Worm (Caenorhabditis elegans): Measurements from ENCODE around the gene fbxa-116.

The fbxa-116 gene

DNA sequence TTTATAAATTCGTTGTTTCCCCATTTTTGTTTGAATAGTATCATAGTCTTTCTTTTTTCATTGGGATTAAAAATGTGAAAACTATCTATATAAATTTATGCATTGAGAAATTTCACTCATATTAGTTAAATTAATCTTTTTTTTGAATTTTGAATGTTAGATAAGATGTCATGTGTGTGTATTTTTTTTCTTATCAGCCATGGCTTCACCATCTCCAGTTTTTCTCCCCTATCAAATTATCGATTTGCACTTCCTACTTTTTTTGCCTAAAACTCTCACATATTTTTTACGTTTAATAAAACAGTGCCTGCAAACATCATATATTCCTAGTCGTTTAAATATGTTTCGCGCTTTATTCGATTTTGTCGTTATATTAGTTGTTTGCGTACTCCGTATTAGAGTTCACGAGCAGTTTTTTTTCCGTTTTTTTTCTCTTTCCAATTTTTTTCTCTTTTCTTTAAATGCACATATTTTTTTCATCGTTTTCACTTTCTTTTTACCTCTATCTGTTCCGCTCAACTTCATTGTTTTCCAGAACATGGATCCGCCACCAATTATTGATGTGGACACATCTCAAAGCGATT, 40.9 kb downstream of the fbxa-116 start, which contains the start of gene Y113G7A.13:
Gene Y113G7A.13, plus strand, starts transcription at position 534 of the 584 bp plus-strand sequence.
- TF ChIP-seq tra-4 (tag; optimal IDR thresholded peaks at IDR 0.05) (no peak), scrt-1 (GFP tag; IDR thresholded peaks at IDR 0.05) (no peak), F13C5.2 (tag; optimal IDR thresholded peaks at IDR 0.05) (no peak), hnd-1 (tag; optimal IDR thresholded peaks at IDR 0.05) (no peak), ama-1 (optimal IDR thresholded peaks at IDR 0.05) (no peak), hmbx-1 (tag; optimal IDR thresholded peaks at IDR 0.05) (no peak)

DNA sequence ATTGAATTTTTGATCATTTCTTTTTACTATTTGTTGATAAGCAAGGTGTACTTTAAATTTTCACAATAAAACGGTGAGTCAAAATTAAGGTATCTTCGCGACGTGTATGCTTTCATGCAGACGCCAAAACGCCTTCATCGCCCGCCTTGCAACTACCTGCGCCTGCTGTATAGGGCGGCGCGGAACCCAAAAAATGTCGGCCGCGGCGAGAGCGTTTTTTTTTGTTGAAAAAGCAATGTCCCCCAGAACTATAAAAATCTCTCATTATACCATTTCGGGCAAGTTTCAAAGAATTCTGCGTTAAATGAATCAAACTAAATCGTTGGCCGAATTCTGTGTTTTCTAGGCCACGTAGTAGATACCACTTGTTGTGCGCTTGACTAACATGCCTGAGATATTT, 45.0 kb downstream of the fbxa-116 start:
- no peak for TF ChIP-seq hmbx-1 (tag; optimal IDR thresholded peaks at IDR 0.05)

DNA sequence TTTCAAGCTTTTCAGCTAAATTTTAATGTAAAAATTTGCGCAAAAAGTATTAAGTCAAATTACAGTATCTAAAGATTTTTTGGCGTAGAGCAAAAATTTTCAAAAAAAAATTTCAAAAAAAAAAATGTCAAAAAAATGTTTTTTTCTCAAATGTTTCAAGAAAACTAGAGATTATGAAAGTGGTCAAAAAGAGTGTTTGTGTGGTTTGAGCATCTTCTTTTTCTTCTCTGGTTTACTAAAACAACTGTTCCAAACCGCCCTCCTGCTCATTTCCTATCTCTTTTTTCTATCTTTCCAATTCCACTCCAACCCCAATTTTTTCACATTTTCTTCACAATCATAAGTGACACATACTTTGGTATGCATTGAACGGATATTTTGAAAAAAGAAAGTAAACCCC, 46.4 kb downstream of the fbxa-116 start, which contains the start of gene Y113G7A.12:
Gene Y113G7A.12, plus strand, starts transcription at position 301 of the 400 bp plus-strand sequence.
- TF ChIP-seq pes-1 (GFP tag; IDR thresholded peaks at IDR 0.05) (no peak), ceh-13 (GFP tag; optimal IDR thresholded peaks at IDR 0.05) (no peak), hmg-4 (GFP tag; optimal IDR thresholded peaks at IDR 0.05) (no peak), tbx-37 (GFP tag; conservative IDR thresholded peaks at IDR 0.05) (no peak), F13C5.2 (tag; optimal IDR thresholded peaks at IDR 0.05) (no peak), aly-1 (tag; optimal IDR thresholded peaks at IDR 0.05) (no peak), ama-1 (optimal IDR thresholded peaks at IDR 0.05) (no peak)

DNA sequence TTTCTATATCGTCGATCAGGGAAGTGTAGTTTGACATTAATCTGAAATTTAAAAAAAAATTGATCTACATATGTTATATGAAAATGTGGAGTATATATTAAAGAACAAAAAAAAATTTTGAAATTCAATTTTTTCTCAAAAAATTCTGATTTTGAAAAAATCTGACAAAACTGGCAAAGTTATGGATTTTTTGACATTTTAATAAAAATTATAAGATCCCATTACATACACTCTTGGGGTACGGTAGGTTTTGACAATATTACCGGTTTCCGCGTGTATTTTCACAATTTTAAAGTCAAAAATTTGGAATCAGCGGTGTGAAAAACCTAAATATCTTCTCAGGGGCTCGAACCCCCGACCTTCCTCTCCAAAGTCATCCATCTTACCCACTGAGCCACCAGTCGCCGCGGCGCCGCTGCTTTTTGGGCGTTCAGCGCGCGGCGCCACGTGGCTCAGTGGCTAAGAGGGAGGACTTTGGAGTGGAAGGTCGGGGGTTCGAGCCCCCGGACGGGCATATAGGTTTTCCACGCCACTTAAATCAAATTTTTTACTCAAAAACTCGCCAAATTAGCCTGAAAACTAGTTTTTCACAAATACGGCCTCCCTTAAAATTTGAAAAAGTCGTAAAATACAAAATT, 50.2 kb downstream of the fbxa-116 start, which contains the start of gene Y113G7A.14:
Gene Y113G7A.14, minus strand, starts transcription at position 51 of the 638 bp plus-strand sequence.
- TF ChIP-seq flt-1 (GFP tag; IDR thresholded peaks at IDR 0.05) (no peak), aly-1 (tag; optimal IDR thresholded peaks at IDR 0.05) (no peak), F13C5.2 (tag; optimal IDR thresholded peaks at IDR 0.05) (no peak), hnd-1 (tag; optimal IDR thresholded peaks at IDR 0.05) (no peak), hmbx-1 (tag; optimal IDR thresholded peaks at IDR 0.05) (no peak), hmg-4 (GFP tag; optimal IDR thresholded peaks at IDR 0.05) (no peak), ets-7 (tag; optimal IDR thresholded peaks at IDR 0.05) (no peak), pes-1 (GFP tag; IDR thresholded peaks at IDR 0.05) (no peak), tbx-11 (GFP tag; IDR thresholded peaks at IDR 0.05) (no peak), ama-1 (optimal IDR thresholded peaks at IDR 0.05) (no peak), tra-4 (tag; optimal IDR thresholded peaks at IDR 0.05) (no peak), ceh-13 (GFP tag; optimal IDR thresholded peaks at IDR 0.05) (no peak), tbx-37 (GFP tag; conservative IDR thresholded peaks at IDR 0.05) (no peak), ceh-36 (tag; optimal IDR thresholded peaks at IDR 0.05) (no peak), scrt-1 (GFP tag; IDR thresholded peaks at IDR 0.05) (no peak), B0310.2 (tag; optimal IDR thresholded peaks at IDR 0.05) (no peak), sea-1 (GFP tag; conservative IDR thresholded peaks at IDR 0.05) (no peak)
